Worm (Caenorhabditis elegans): ENCODE measurements around the gene B0034.7.
"Not testable (repeated sequence)": the region's sequence is repeated elsewhere in the genome, so short reads cannot be mapped to it uniquely, and the experiment has no call there.

B0034.7 gene

ce11 chrII:6001004-6001403 is 39.6 kb downstream of the B0034.7 start:
- TF ChIP-seq ceh-90 (tag; optimal IDR thresholded peaks at IDR 0.05) (no peak), nhr-71 (tag; optimal IDR thresholded peaks at IDR 0.05) (peak; percentile 50)

ce11 chrII:6008887-6009286 is 47.5 kb downstream of the B0034.7 start, which contains the start of gene ZK84.4:
ZK84.4 (minus strand) TSS chrII:6008987.
- TF ChIP-seq elt-3, sptf-1, fos-1 (tag; optimal IDR thresholded peaks at IDR 0.05): not testable (repeated sequence)

ce11 chrII:6010544-6010943 is 49.1 kb downstream of the B0034.7 start, which contains the start of gene ins-20:
ins-20 (plus strand) TSS chrII:6010844.
- TF ChIP-seq elt-3 (tag; optimal IDR thresholded peaks at IDR 0.05) (no peak), lin-13 (GFP tag; optimal IDR thresholded peaks at IDR 0.05) (no peak)
